Worm (Caenorhabditis elegans) whole organism, L1 larva: ENCODE results near the gene B0563.1.

Experiments
- C34B4.2 ChIP-seq: sonication (generic microtip); optimal IDR thresholded peaks from 2 replicates; lab custom pipeline; 2017; ENCODE audit warnings: mild to moderate bottlenecking, missing genetic modification characterization, missing compliant biosample characterization
- F16B12.6 ChIP-seq: fragments of 150-350 bp; optimal IDR thresholded peaks from 2 replicates; lab custom pipeline; 2014; ENCODE audit warnings: missing biosample characterization, missing genetic modification characterization
- alr-1 ChIP-seq: fragments of 200-800 bp; sonication (Bioruptor generic); optimal IDR thresholded peaks from 2 replicates; lab custom pipeline; 2018; ENCODE audit warnings: borderline replicate concordance, mild to moderate bottlenecking, missing genetic modification characterization, missing compliant biosample characterization
- ceh-63 ChIP-seq: fragments of 200-800 bp; sonication (Bioruptor generic); optimal IDR thresholded peaks from 2 replicates; lab custom pipeline; 2018; ENCODE audit warnings: mild to moderate bottlenecking, missing genetic modification characterization, missing compliant biosample characterization
- ceh-8 ChIP-seq: fragments of 200-800 bp; sonication (Bioruptor generic); optimal IDR thresholded peaks from 2 replicates; lab custom pipeline; 2018; ENCODE audit warnings: mild to moderate bottlenecking, missing genetic modification characterization, moderate library complexity, missing compliant biosample characterization
- ceh-82 ChIP-seq, 3 experiments: fragments of 150-350 bp in 1 of 3; sonication (generic microtip) in 2 of 3; optimal IDR thresholded peaks; 2 replicates each; lab custom pipeline; 2014 to 2017; ENCODE audit warnings: missing biosample characterization in 3 of 3, missing genetic modification characterization in 3 of 3
- ceh-90 ChIP-seq: sonication (generic microtip); optimal IDR thresholded peaks from 2 replicates; lab custom pipeline; 2016; ENCODE audit warnings: missing genetic modification characterization, missing compliant biosample characterization
- efl-1 ChIP-seq, 4 experiments: fragments of 150-350 bp; optimal IDR thresholded peaks in 3 of 4; peaks in 1 of 4; 1 replicate in 1 of 4; 2 replicates in 3 of 4; lab custom pipeline; 2014; ENCODE audit warnings: missing biosample characterization in 2 of 4, missing genetic modification characterization in 2 of 4, missing genetic modification reagents in 2 of 4
- egl-27 ChIP-seq, 2 experiments: fragments of 150-350 bp in 1 of 2; sonication (generic microtip); optimal IDR thresholded peaks; 3 replicates each; lab custom pipeline; 2017 to 2018; ENCODE audit warnings: missing biosample characterization in 2 of 2, missing genetic modification characterization in 2 of 2, missing genetic modification reagents in 2 of 2
- elt-2 ChIP-seq: sonication (generic microtip); optimal IDR thresholded peaks from 2 replicates; lab custom pipeline; 2016; ENCODE audit warnings: missing genetic modification characterization, mild to moderate bottlenecking, inconsistent platforms, missing compliant biosample characterization, missing genetic modification reagents
- fkh-8 ChIP-seq: sonication (generic microtip); optimal IDR thresholded peaks from 2 replicates; lab custom pipeline; 2016; ENCODE audit warnings: mild to moderate bottlenecking, missing genetic modification characterization, missing compliant biosample characterization
- hlh-17 ChIP-seq: fragments of 200-800 bp; sonication (Bioruptor generic); optimal IDR thresholded peaks from 2 replicates; lab custom pipeline; 2018; ENCODE audit warnings: missing genetic modification characterization, mild to moderate bottlenecking, missing compliant biosample characterization, moderate library complexity, borderline replicate concordance
- hpl-2 ChIP-seq: fragments of 150-350 bp; optimal IDR thresholded peaks from 2 replicates; lab custom pipeline; 2014; ENCODE audit warnings: missing biosample characterization, missing genetic modification reagents, missing genetic modification characterization
- jun-1 ChIP-seq: fragments of 150-350 bp; optimal IDR thresholded peaks from 2 replicates; lab custom pipeline; 2014; ENCODE audit warnings: missing biosample characterization, missing genetic modification reagents, missing genetic modification characterization
- lin-13 ChIP-seq: fragments of 150-350 bp; optimal IDR thresholded peaks from 2 replicates; lab custom pipeline; 2014; ENCODE audit warnings: missing biosample characterization, missing genetic modification reagents, missing genetic modification characterization
- lin-35 ChIP-seq, 2 experiments: fragments of 150-350 bp; optimal IDR thresholded peaks; 2 replicates each; lab custom pipeline; 2014; ENCODE audit warnings: missing biosample characterization in 2 of 2, missing genetic modification characterization in 2 of 2, missing genetic modification reagents in 2 of 2
- mab-9 ChIP-seq: fragments of 200-800 bp; sonication (Bioruptor generic); IDR thresholded peaks from 2 replicates; pipeline ENCODE4 v1.3.6; 2022; ENCODE audit warnings: missing genetic modification reagents, missing genetic modification characterization, missing compliant biosample characterization
- mdl-1 ChIP-seq, 2 experiments: fragments of 150-350 bp; optimal IDR thresholded peaks; 2 replicates each; lab custom pipeline; 2014 to 2017; ENCODE audit warnings: missing biosample characterization in 2 of 2, missing genetic modification characterization in 2 of 2, inconsistent platforms in 1 of 2
- mef-2 ChIP-seq: fragments of 150-350 bp; optimal IDR thresholded peaks from 2 replicates; lab custom pipeline; 2014; ENCODE audit warnings: missing biosample characterization, missing genetic modification characterization
- nhr-12 ChIP-seq: sonication (generic microtip); optimal IDR thresholded peaks from 2 replicates; lab custom pipeline; 2017; ENCODE audit warnings: missing biosample characterization, missing genetic modification characterization
- nhr-19 ChIP-seq: fragments of 200-800 bp; sonication (Bioruptor generic); conservative IDR thresholded peaks from 2 replicates; pipeline ENCODE4 v1.3.6; 2022; ENCODE audit warnings: missing genetic modification characterization, missing compliant biosample characterization
- nhr-20 ChIP-seq: sonication (generic microtip); optimal IDR thresholded peaks from 2 replicates; lab custom pipeline; 2016; ENCODE audit warnings: mild to moderate bottlenecking, missing genetic modification characterization, missing compliant biosample characterization
- pqm-1 ChIP-seq: sonication (generic microtip); optimal IDR thresholded peaks from 3 replicates; lab custom pipeline; 2017; ENCODE audit warnings: missing biosample characterization, missing genetic modification characterization
- skn-1 ChIP-seq: fragments of 150-350 bp; optimal IDR thresholded peaks from 2 replicates; lab custom pipeline; 2014; ENCODE audit warnings: missing biosample characterization, missing genetic modification characterization
- snpc-4 ChIP-seq: fragments of 150-350 bp; optimal IDR thresholded peaks from 2 replicates; lab custom pipeline; 2014; ENCODE audit warnings: missing biosample characterization, missing genetic modification characterization
- sptf-1 ChIP-seq: fragments of 150-350 bp; optimal IDR thresholded peaks from 2 replicates; lab custom pipeline; 2014; ENCODE audit warnings: missing biosample characterization, missing genetic modification characterization
- sup-37 ChIP-seq: fragments of 200-800 bp; sonication (Bioruptor generic); optimal IDR thresholded peaks from 2 replicates; lab custom pipeline; 2018; ENCODE audit warnings: mild to moderate bottlenecking, missing genetic modification characterization, missing compliant biosample characterization
- swsn-7 ChIP-seq: sonication (generic microtip); optimal IDR thresholded peaks from 2 replicates; lab custom pipeline; 2016; ENCODE audit warnings: missing genetic modification characterization, missing compliant biosample characterization
- tlp-1 ChIP-seq: fragments of 150-350 bp; optimal IDR thresholded peaks from 2 replicates; lab custom pipeline; 2014; ENCODE audit warnings: missing biosample characterization, missing genetic modification characterization
- unc-130 ChIP-seq: fragments of 150-350 bp; optimal IDR thresholded peaks from 2 replicates; lab custom pipeline; 2017; ENCODE audit warnings: missing biosample characterization, missing genetic modification characterization, inconsistent platforms
- unc-86 ChIP-seq: sonication (generic microtip); optimal IDR thresholded peaks from 2 replicates; lab custom pipeline; 2016; ENCODE audit warnings: missing genetic modification characterization, missing compliant biosample characterization
- vab-15 ChIP-seq: sonication (generic microtip); optimal IDR thresholded peaks from 2 replicates; lab custom pipeline; 2017; ENCODE audit warnings: missing genotype, mild to moderate bottlenecking, missing genetic modification characterization, missing compliant biosample characterization
- xbp-1 ChIP-seq: sonication (generic microtip); optimal IDR thresholded peaks from 2 replicates; lab custom pipeline; 2016; ENCODE audit warnings: missing genetic modification characterization, missing compliant biosample characterization
- zag-1 ChIP-seq: fragments of 150-350 bp; optimal IDR thresholded peaks from 2 replicates; lab custom pipeline; 2014; ENCODE audit warnings: missing biosample characterization, missing genetic modification characterization
- ztf-11 ChIP-seq, 2 experiments: sonication (generic microtip); optimal IDR thresholded peaks; 2 replicates each; lab custom pipeline; 2016 to 2017; ENCODE audit warnings: missing genetic modification characterization in 2 of 2, missing biosample characterization in 1 of 2, missing compliant biosample characterization in 1 of 2
- ztf-4 ChIP-seq: fragments of 150-350 bp; optimal IDR thresholded peaks from 2 replicates; lab custom pipeline; 2014; ENCODE audit warnings: missing biosample characterization, missing genetic modification characterization

B0563.1 gene

ce11 chrX:9172278-9172677 lies 937 bp downstream of the B0563.1 start, which contains the start of gene B0563.18:
Gene B0563.18 (plus strand): TSS chrX:9172578.
- TF ChIP-seq C34B4.2 (tag; lab: Kevin White, UChicago) = no peak
- no peak for TF ChIP-seq jun-1 (tag; lab: Kevin White, UChicago)
- no peak for TF ChIP-seq efl-1 (optimal IDR thresholded peaks at IDR 0.05; lab: Kevin White, UChicago)
- no peak for TF ChIP-seq efl-1 (GFP tag; optimal IDR thresholded peaks at IDR 0.05 in 1 of 2; lab: Kevin White, UChicago)
- TF ChIP-seq ceh-90 = no peak
- no peak for TF ChIP-seq mdl-1 (tag; optimal IDR thresholded peaks at IDR 0.05; lab: Kevin White, UChicago)
- TF ChIP-seq swsn-7 (tag; lab: Kevin White, UChicago) = no peak
- no peak for TF ChIP-seq nhr-12 (tag; lab: Kevin White, UChicago)
- no peak for TF ChIP-seq nhr-20 (tag; lab: Kevin White, UChicago)
- no peak for TF ChIP-seq ztf-11 (tag; optimal IDR thresholded peaks at IDR 0.05; lab: Kevin White, UChicago)
- no peak for TF ChIP-seq zag-1
- no peak for TF ChIP-seq fkh-8 (tag; lab: Kevin White, UChicago)
- no peak for TF ChIP-seq F16B12.6 (tag; lab: Kevin White, UChicago)
- TF ChIP-seq xbp-1 (tag; lab: Kevin White, UChicago) = no peak
- no peak for TF ChIP-seq vab-15 (tag; lab: Kevin White, UChicago)
- no peak for TF ChIP-seq mef-2 (tag; lab: Kevin White, UChicago)
- no peak for TF ChIP-seq sup-37 (GFP tag; lab: Kevin White, UChicago)
- no peak for TF ChIP-seq elt-2
- TF ChIP-seq hlh-17 (GFP tag; lab: Kevin White, UChicago) = no peak

- no peak for TF ChIP-seq efl-1 (optimal IDR thresholded peaks at IDR 0.05; lab: Kevin White, UChicago)
- TF ChIP-seq efl-1 (GFP tag; optimal IDR thresholded peaks at IDR 0.05 in 1 of 2; lab: Kevin White, UChicago) = no peak
- no peak for TF ChIP-seq skn-1 (tag; lab: Kevin White, UChicago)
Observed at ce11 chrX:9172733-9173132, 1.4 kb downstream of the B0563.1 start.

ce11 chrX:9174409-9174808 lies 3.1 kb downstream of the B0563.1 start, which contains the start of gene B0563.8:
Gene B0563.8 (minus strand): TSS chrX:9174509.
- TF ChIP-seq ztf-4 (tag; lab: Kevin White, UChicago) = no peak
- no peak for TF ChIP-seq lin-35 (GFP tag; optimal IDR thresholded peaks at IDR 0.05; lab: Kevin White, UChicago)
- no peak for TF ChIP-seq ceh-63
- no peak for TF ChIP-seq alr-1 (tag; lab: Kevin White, UChicago)
- TF ChIP-seq lin-13 (GFP tag; lab: Kevin White, UChicago) = no peak
- no peak for TF ChIP-seq C34B4.2 (tag; lab: Kevin White, UChicago)

ce11 chrX:9180823-9181222 lies 9.5 kb downstream of the B0563.1 start, which contains the start of gene Y81B9A.4:
Gene Y81B9A.4 (minus strand): TSS chrX:9180923.
- TF ChIP-seq ceh-82 (tag; optimal IDR thresholded peaks at IDR 0.05; lab: Kevin White, UChicago) = no peak
- no peak for TF ChIP-seq sup-37 (GFP tag; lab: Kevin White, UChicago)
- TF ChIP-seq tlp-1 (tag; lab: Kevin White, UChicago) = no peak
- no peak for TF ChIP-seq unc-86 (tag; lab: Kevin White, UChicago)
- no peak for TF ChIP-seq xbp-1 (tag; lab: Kevin White, UChicago)
- TF ChIP-seq snpc-4 (tag; lab: Kevin White, UChicago) = no peak
- no peak for TF ChIP-seq egl-27 (tag; optimal IDR thresholded peaks at IDR 0.05; lab: Kevin White, UChicago)
- no peak for TF ChIP-seq ceh-8 (GFP tag; lab: Kevin White, UChicago)
- TF ChIP-seq sptf-1 (tag; lab: Kevin White, UChicago) = no peak
- TF ChIP-seq mab-9 (GFP tag; lab: Robert Waterston, UW) = no peak
- TF ChIP-seq zag-1 = no peak
- no peak for TF ChIP-seq nhr-19 (GFP tag; lab: Robert Waterston, UW)
- no peak for TF ChIP-seq hpl-2 (GFP tag; lab: Kevin White, UChicago)
- TF ChIP-seq pqm-1 (tag; lab: Kevin White, UChicago) = no peak
- TF ChIP-seq mef-2 (tag; lab: Kevin White, UChicago) = no peak
- TF ChIP-seq unc-130 (tag; lab: Kevin White, UChicago) = no peak
- TF ChIP-seq, all 84 proteins: peak for 0
